Worm (Caenorhabditis elegans): Measurements from ENCODE around the gene thn-2.

The thn-2 gene

ce11 chrIV:12408625-12409024 lies 25.7 kb downstream of the thn-2 start, which contains the start of gene dsb-1:
TSS of gene dsb-1 (plus strand) at chrIV:12408925.
- no peak for TF ChIP-seq tbx-8 (GFP tag; optimal IDR thresholded peaks at IDR 0.05)
- no peak for TF ChIP-seq zip-8 (tag; optimal IDR thresholded peaks at IDR 0.05)
- TF ChIP-seq mep-1 (tag; optimal IDR thresholded peaks at IDR 0.05): no peak
- TF ChIP-seq lin-13 (tag; optimal IDR thresholded peaks at IDR 0.05): no peak
- TF ChIP-seq sem-2 (GFP tag; optimal IDR thresholded peaks at IDR 0.05): no peak
- TF ChIP-seq lin-32 (GFP tag; optimal IDR thresholded peaks at IDR 0.05): no peak
- TF ChIP-seq ham-2 (GFP tag; optimal IDR thresholded peaks at IDR 0.05): no peak
- no peak for TF ChIP-seq nhr-237 (tag; optimal IDR thresholded peaks at IDR 0.05)
- no peak for TF ChIP-seq nhr-12 (tag; optimal IDR thresholded peaks at IDR 0.05)

- TF ChIP-seq mep-1 (tag; optimal IDR thresholded peaks at IDR 0.05) (no peak), unc-39 (tag; optimal IDR thresholded peaks at IDR 0.05) (no peak), elt-3 (tag; optimal IDR thresholded peaks at IDR 0.05) (no peak), bed-3 (GFP tag; optimal IDR thresholded peaks at IDR 0.05) (no peak), nhr-237 (tag; optimal IDR thresholded peaks at IDR 0.05) (no peak)
Observed at ce11 chrIV:12410167-12410566, 27.2 kb downstream of the thn-2 start, which contains the start of gene acl-13. TSS of gene acl-13 (plus strand) at chrIV:12410467.

DNA sequence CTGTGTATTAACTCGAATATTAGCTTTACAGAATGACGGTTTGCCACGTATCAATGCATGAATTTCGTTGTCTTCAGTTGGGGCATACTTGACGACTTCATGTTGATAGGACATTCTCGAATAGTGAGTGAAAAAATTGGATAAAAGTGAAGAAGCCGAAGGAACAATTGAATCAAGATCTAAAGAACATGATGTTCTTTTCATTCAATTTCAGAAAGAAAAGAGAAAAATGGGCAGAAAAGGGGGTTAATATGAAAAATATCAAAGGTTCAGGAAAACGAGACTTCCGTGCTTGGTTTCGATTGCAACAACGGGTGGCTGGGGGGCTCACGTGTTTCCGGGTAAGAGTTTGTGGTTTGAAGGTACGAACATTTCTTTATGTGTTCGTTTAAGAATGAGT lies 31.6 kb downstream of the thn-2 start:
- TF ChIP-seq ceh-43 (GFP tag; optimal IDR thresholded peaks at IDR 0.05): no peak
- TF ChIP-seq M03D4.4 (tag; optimal IDR thresholded peaks at IDR 0.05): no peak
- no peak for TF ChIP-seq elt-3 (tag; optimal IDR thresholded peaks at IDR 0.05)
- no peak for TF ChIP-seq mep-1 (tag; optimal IDR thresholded peaks at IDR 0.05)
- no peak for TF ChIP-seq sem-2 (GFP tag; optimal IDR thresholded peaks at IDR 0.05)
- TF ChIP-seq nhr-237 (tag; optimal IDR thresholded peaks at IDR 0.05): no peak
- no peak for TF ChIP-seq blmp-1 (tag; optimal IDR thresholded peaks at IDR 0.05)
- TF ChIP-seq unc-62 (GFP tag; optimal IDR thresholded peaks at IDR 0.05): no peak
- no peak for TF ChIP-seq nhr-2 (tag; optimal IDR thresholded peaks at IDR 0.05)
- TF ChIP-seq flh-1 (GFP tag; optimal IDR thresholded peaks at IDR 0.05): no peak
- no peak for TF ChIP-seq cnd-1 (tag; optimal IDR thresholded peaks at IDR 0.05)
- no peak for TF ChIP-seq elt-1 (tag; optimal IDR thresholded peaks at IDR 0.05; ENCODE audit: borderline replicate concordance, insufficient read depth)

DNA sequence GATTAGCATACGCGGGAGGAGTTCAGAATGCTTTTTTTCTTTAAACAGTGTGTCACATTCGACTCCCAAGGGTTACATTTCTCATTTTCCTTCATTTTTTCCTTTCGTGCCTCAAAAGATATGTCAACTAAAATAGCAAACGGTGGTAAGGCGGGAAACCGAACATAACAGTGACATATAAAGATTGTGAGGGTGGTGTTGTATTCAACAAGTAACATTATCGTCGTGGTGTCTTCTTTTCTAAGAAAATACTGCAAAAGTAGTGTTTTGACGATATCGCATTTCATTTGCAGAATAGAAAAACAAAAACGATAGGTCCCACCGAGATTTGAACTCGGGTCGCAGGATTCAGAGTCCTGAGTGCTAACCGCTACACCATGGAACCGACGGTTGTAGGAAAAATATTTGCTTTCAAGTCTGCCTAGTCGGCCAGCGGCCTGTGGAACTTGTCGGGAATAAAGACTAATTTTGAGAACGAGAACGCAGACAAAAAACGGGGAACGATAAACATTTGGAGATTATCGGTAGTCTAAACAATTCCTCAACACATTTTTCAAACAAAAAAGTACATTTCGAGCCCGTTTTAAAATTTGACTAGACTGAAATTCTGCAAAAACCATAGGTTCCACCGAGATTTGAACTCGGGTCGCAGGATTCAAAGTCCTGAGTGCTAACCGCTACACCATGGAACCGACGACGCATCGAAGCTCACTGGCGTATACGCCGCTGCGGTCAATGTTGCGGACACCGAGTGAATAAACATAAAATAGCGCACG lies 33.8 kb downstream of the thn-2 start:
- TF ChIP-seq drap-1 (GFP tag; optimal IDR thresholded peaks at IDR 0.05): no peak
- TF ChIP-seq snpc-4 (tag; optimal IDR thresholded peaks at IDR 0.05): no peak
- TF ChIP-seq mls-2 (tag; optimal IDR thresholded peaks at IDR 0.05): no peak
- TF ChIP-seq unc-120 (tag; optimal IDR thresholded peaks at IDR 0.05; ENCODE audit: poor library complexity, severe bottlenecking): no peak
- no peak for TF ChIP-seq unc-39 (tag; optimal IDR thresholded peaks at IDR 0.05)
- TF ChIP-seq tbx-8 (GFP tag; optimal IDR thresholded peaks at IDR 0.05): no peak
- no peak for TF ChIP-seq elt-1 (tag; optimal IDR thresholded peaks at IDR 0.05; ENCODE audit: borderline replicate concordance, insufficient read depth)
- peak; percentile 32 for TF ChIP-seq M03D4.4 (tag; optimal IDR thresholded peaks at IDR 0.05)
- no peak for TF ChIP-seq lsy-2 (tag; optimal IDR thresholded peaks at IDR 0.05)
- no peak for TF ChIP-seq blmp-1 (tag; optimal IDR thresholded peaks at IDR 0.05)
- TF ChIP-seq flh-1 (GFP tag; optimal IDR thresholded peaks at IDR 0.05): no peak
- TF ChIP-seq ham-2 (GFP tag; optimal IDR thresholded peaks at IDR 0.05): peak; percentile 48
- TF ChIP-seq ztf-11 (tag; optimal IDR thresholded peaks at IDR 0.05): no peak
- TF ChIP-seq ceh-39 (tag; optimal IDR thresholded peaks at IDR 0.05): no peak
- no peak for TF ChIP-seq nhr-76 (tag; optimal IDR thresholded peaks at IDR 0.05)
- no peak for TF ChIP-seq ceh-43 (GFP tag; optimal IDR thresholded peaks at IDR 0.05)
- TF ChIP-seq unc-62 (GFP tag; optimal IDR thresholded peaks at IDR 0.05): no peak
- TF ChIP-seq sem-2 (GFP tag; optimal IDR thresholded peaks at IDR 0.05): no peak
- TF ChIP-seq nhr-2 (tag; optimal IDR thresholded peaks at IDR 0.05): no peak
- peak; percentile 63 for TF ChIP-seq lin-32 (GFP tag; optimal IDR thresholded peaks at IDR 0.05)
- no peak for TF ChIP-seq nhr-237 (tag; optimal IDR thresholded peaks at IDR 0.05)
- peak; percentile 34 for TF ChIP-seq ceh-83 (GFP tag; optimal IDR thresholded peaks at IDR 0.05)
- TF ChIP-seq lin-13 (tag; optimal IDR thresholded peaks at IDR 0.05): no peak
- TF ChIP-seq ces-1 (GFP tag; optimal IDR thresholded peaks at IDR 0.05): no peak
- TF ChIP-seq sptf-1 (tag; optimal IDR thresholded peaks at IDR 0.05): peak; percentile 52
- TF ChIP-seq pha-4 (tag; optimal IDR thresholded peaks at IDR 0.05): no peak
- TF ChIP-seq zip-8 (tag; optimal IDR thresholded peaks at IDR 0.05): no peak
- no peak for TF ChIP-seq nhr-12 (tag; optimal IDR thresholded peaks at IDR 0.05)
- no peak for TF ChIP-seq mab-5 (tag; optimal IDR thresholded peaks at IDR 0.05)
- TF ChIP-seq elt-3 (tag; optimal IDR thresholded peaks at IDR 0.05): no peak
- TF ChIP-seq bed-3 (GFP tag; optimal IDR thresholded peaks at IDR 0.05): no peak
- no peak for TF ChIP-seq nhr-28 (tag; optimal IDR thresholded peaks at IDR 0.05)
- TF ChIP-seq mep-1 (tag; optimal IDR thresholded peaks at IDR 0.05): no peak
- TF ChIP-seq hlh-1 (tag; optimal IDR thresholded peaks at IDR 0.05): no peak
- peak; percentile 35 for TF ChIP-seq cnd-1 (tag; optimal IDR thresholded peaks at IDR 0.05)

All from whole organism, mixed stage, embryonic.